Worm (Caenorhabditis elegans): ENCODE data around the gene chil-14.

Gene chil-14

ce11 chrV:1494469-1494868, 39.6 kb downstream of the chil-14 start, which contains the start of gene spig-7:
Gene spig-7 (plus strand): TSS chrV:1494769.
- TF ChIP-seq sdz-12 (GFP tag; optimal IDR thresholded peaks at IDR 0.05) (no peak), nhr-102 (tag; optimal IDR thresholded peaks at IDR 0.05) (no peak), nhr-11 (tag; optimal IDR thresholded peaks at IDR 0.05) (no peak), zfp-2 (tag; optimal IDR thresholded peaks at IDR 0.05) (no peak), cey-2 (tag; optimal IDR thresholded peaks at IDR 0.05; ENCODE audit: borderline replicate concordance, insufficient read depth) (no peak), spr-3 (GFP tag; optimal IDR thresholded peaks at IDR 0.05) (no peak), madf-5 (GFP tag; IDR thresholded peaks at IDR 0.05) (no peak), dmd-6 (GFP tag; IDR thresholded peaks at IDR 0.05) (no peak), nhr-10 (tag; optimal IDR thresholded peaks at IDR 0.05) (no peak), jun-1 (tag; optimal IDR thresholded peaks at IDR 0.05) (no peak), fos-1 (tag; optimal IDR thresholded peaks at IDR 0.05) (no peak), ces-1 (GFP tag; optimal IDR thresholded peaks at IDR 0.05) (no peak), hlh-30 (tag; optimal IDR thresholded peaks at IDR 0.05; ENCODE audit: insufficient read depth) (no peak), nhr-77 (tag; optimal IDR thresholded peaks at IDR 0.05) (no peak), ceh-62 (tag; optimal IDR thresholded peaks at IDR 0.05) (no peak)

DNA sequence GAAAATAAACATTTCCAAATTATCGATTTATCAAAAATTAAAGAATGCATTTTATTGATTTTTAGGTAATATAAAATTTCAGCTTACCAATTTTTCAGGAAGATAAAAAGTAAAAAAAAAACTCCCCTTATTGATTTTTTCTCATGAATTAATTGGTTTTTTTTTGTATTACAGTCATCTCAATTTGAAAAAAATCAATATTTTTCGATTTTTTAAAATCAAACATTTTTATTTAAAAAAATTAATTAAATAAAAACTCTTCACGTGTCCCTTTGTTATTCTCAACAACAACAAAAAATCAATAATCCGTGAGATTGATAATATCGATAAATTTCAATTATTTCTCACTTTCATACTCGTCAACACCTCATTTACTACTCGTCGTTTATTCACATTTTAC, 40.5 kb downstream of the chil-14 start, which contains the start of gene C38C3.3:
C38C3.3 (plus strand) TSS at position 301 of the 400 bp plus-strand sequence.
- TF ChIP-seq D1046.2 (GFP tag; IDR thresholded peaks at IDR 0.05) (no peak), ZK546.5 (tag; optimal IDR thresholded peaks at IDR 0.05) (no peak), daf-16 (GFP tag; optimal IDR thresholded peaks at IDR 0.05) (no peak), daf-16 (tag; optimal IDR thresholded peaks at IDR 0.05) (no peak), egl-27 (tag; optimal IDR thresholded peaks at IDR 0.05) (no peak), nhr-6 (tag; optimal IDR thresholded peaks at IDR 0.05) (no peak), lir-3 (tag; optimal IDR thresholded peaks at IDR 0.05) (no peak), nhr-42 (GFP tag; IDR thresholded peaks at IDR 0.05) (no peak), spr-3 (GFP tag; optimal IDR thresholded peaks at IDR 0.05) (no peak), vab-7 (GFP tag; IDR thresholded peaks at IDR 0.05) (no peak), zfp-3 (GFP tag; conservative IDR thresholded peaks at IDR 0.05) (no peak), ctbp-1 (GFP tag; IDR thresholded peaks at IDR 0.05) (no peak), skn-1 (tag; optimal IDR thresholded peaks at IDR 0.05) (no peak), R02D3.7 (tag; optimal IDR thresholded peaks at IDR 0.05) (no peak), ama-1 (optimal IDR thresholded peaks at IDR 0.05) (no peak)

ce11 chrV:1495752-1496151, 40.9 kb downstream of the chil-14 start:
- no peak for TF ChIP-seq daf-8 (GFP tag; IDR thresholded peaks at IDR 0.05)
- peak; percentile 94 for TF ChIP-seq ceh-28 (tag; optimal IDR thresholded peaks at IDR 0.05)

DNA sequence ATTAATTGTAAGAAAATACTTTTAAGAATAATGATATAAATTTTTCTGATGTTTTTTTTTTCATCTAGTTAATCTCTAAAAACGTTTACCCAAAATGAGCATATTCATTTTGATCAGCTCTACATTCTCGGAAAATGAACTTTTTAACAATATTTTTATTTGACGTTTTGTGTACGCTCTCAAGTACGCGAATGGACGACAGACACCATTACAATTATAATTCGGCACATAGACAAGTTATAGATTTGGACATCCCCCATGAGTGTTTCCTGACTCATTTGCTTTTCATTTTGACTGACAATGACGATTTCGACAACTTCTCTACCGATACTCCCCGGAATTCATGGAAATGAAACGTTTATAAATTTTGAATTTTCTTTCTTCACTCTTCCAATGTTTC, 44.3 kb downstream of the chil-14 start, which contains the start of gene sru-27:
sru-27 (plus strand) TSS at position 301 of the 400 bp plus-strand sequence.
- TF ChIP-seq unc-62 (GFP tag; optimal IDR thresholded peaks at IDR 0.05 in 1 of 2) (peak in 1 of 2 experiments; percentile 23), unc-62 (tag; optimal IDR thresholded peaks at IDR 0.05) (no peak), nhr-102 (tag; optimal IDR thresholded peaks at IDR 0.05) (no peak)

DNA sequence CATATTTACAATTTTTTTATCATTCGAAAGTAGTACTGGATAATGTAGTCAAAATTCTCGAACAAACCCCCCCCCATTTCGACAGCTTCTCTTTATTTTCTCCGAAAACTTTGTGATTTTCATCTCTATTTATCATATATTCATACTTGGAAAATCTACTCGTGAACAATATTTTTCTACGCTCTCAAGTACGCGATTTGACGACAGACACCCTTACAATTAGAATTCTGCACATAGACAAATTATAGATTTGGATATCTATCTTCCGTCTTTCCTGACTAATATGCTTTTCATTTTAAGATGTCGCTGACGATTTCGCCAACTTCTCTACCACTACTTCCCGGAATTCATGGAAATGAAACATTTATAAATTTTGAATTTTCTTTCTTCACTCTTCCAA, 51.1 kb downstream of the chil-14 start, which contains the start of gene sru-28:
sru-28 (plus strand) TSS at position 301 of the 400 bp plus-strand sequence.
- no peak for TF ChIP-seq F49E8.2 (tag; optimal IDR thresholded peaks at IDR 0.05; ENCODE audit: borderline replicate concordance)
- TF ChIP-seq lin-1 (GFP tag; IDR thresholded peaks at IDR 0.05): no peak
- no peak for TF ChIP-seq ZK546.5 (tag; optimal IDR thresholded peaks at IDR 0.05)
- TF ChIP-seq mxl-2 (GFP tag; conservative IDR thresholded peaks at IDR 0.05): no peak
- no peak for TF ChIP-seq nhr-111 (GFP tag; optimal IDR thresholded peaks at IDR 0.05)
- TF ChIP-seq zfp-2 (tag; optimal IDR thresholded peaks at IDR 0.05): no peak
- no peak for TF ChIP-seq attf-4 (tag; optimal IDR thresholded peaks at IDR 0.05)
- TF ChIP-seq php-3 (GFP tag; IDR thresholded peaks at IDR 0.05): no peak
